Fruit fly (Drosophila melanogaster) whole organism, embryonic: ENCODE results near the gene frm.
A peak's percentile ranks its signal among the peaks of the same experiment; 100 is the strongest.

Experiments
- Blimp-1 ChIP-seq: fragments of 200-800 bp; sonication (Bioruptor generic); optimal IDR thresholded peaks from 3 replicates; lab custom pipeline; 2018; ENCODE audit warnings: missing biosample characterization, missing genetic modification characterization, mild to moderate bottlenecking, moderate library complexity, missing genetic modification reagents
- Bteb2 ChIP-seq: fragments of 200-800 bp; sonication (Bioruptor generic); optimal IDR thresholded peaks from 2 replicates; lab custom pipeline; 2016; ENCODE audit warnings: missing biosample characterization, missing genetic modification characterization
- CG10267 ChIP-seq: fragments of 200-800 bp; sonication (Bioruptor generic); optimal IDR thresholded peaks from 2 replicates; lab custom pipeline; 2018; ENCODE audit warnings: missing biosample characterization, mild to moderate bottlenecking, missing genetic modification characterization, moderate library complexity
- CG11398 ChIP-seq: fragments of 200-800 bp; sonication (Bioruptor generic); optimal IDR thresholded peaks from 2 replicates; lab custom pipeline; 2016; ENCODE audit warnings: missing biosample characterization, missing genetic modification characterization
- CG13894 ChIP-seq: fragments of 200-800 bp; sonication (Bioruptor generic); optimal IDR thresholded peaks from 3 replicates; lab custom pipeline; 2018; ENCODE audit warnings: missing biosample characterization, mild to moderate bottlenecking, missing genetic modification characterization, moderate library complexity
- CG14050 ChIP-seq: fragments of 200-800 bp; sonication (Bioruptor generic); IDR thresholded peaks from 3 replicates; pipeline ENCODE4 v1.3.6; 2022; ENCODE audit warnings: missing biosample characterization, missing genetic modification characterization
- CG15269 ChIP-seq: fragments of 200-800 bp; sonication (Bioruptor generic); optimal IDR thresholded peaks from 2 replicates; lab custom pipeline; 2018; ENCODE audit warnings: missing biosample characterization, mild to moderate bottlenecking, missing genetic modification characterization, moderate library complexity
- CG17612 ChIP-seq: fragments of 200-800 bp; sonication (Bioruptor generic); IDR thresholded peaks from 2 replicates; pipeline ENCODE4 v1.3.6; 2022; ENCODE audit warnings: missing biosample characterization, missing genetic modification characterization
- CG18599 ChIP-seq: fragments of 200-800 bp; sonication (Bioruptor generic); optimal IDR thresholded peaks from 3 replicates; lab custom pipeline; 2017; ENCODE audit warnings: missing biosample characterization, missing genetic modification characterization, mild to moderate bottlenecking, moderate library complexity, missing genetic modification reagents
- CG2875 ChIP-seq: fragments of 200-800 bp; sonication (Bioruptor generic); optimal IDR thresholded peaks from 2 replicates; lab custom pipeline; 2017; ENCODE audit warnings: missing biosample characterization, mild to moderate bottlenecking, missing genetic modification characterization, missing genetic modification reagents
- CG32532 ChIP-seq: fragments of 200-800 bp; sonication (Bioruptor generic); IDR thresholded peaks from 2 replicates; pipeline ENCODE4 v1.3.6; 2022; ENCODE audit warnings: missing biosample characterization, missing genetic modification characterization
- CG4617 ChIP-seq: fragments of 200-800 bp; sonication (Bioruptor generic); optimal IDR thresholded peaks from 3 replicates; lab custom pipeline; 2016; ENCODE audit warnings: missing biosample characterization, missing genetic modification characterization, borderline replicate concordance
- CG5953 ChIP-seq: fragments of 200-800 bp; sonication (Bioruptor generic); IDR thresholded peaks from 2 replicates; pipeline ENCODE4 v1.3.6; 2022; ENCODE audit warnings: missing biosample characterization, missing genetic modification characterization
- CG6654 ChIP-seq: fragments of 200-800 bp; sonication (Bioruptor generic); optimal IDR thresholded peaks from 2 replicates; lab custom pipeline; 2017; ENCODE audit warnings: missing biosample characterization, mild to moderate bottlenecking, missing genetic modification characterization
- CG7987 ChIP-seq: fragments of 200-800 bp; sonication (Bioruptor generic); optimal IDR thresholded peaks from 2 replicates; lab custom pipeline; 2018; ENCODE audit warnings: missing biosample characterization, mild to moderate bottlenecking, missing genetic modification characterization, moderate library complexity
- CG9215 ChIP-seq: fragments of 200-800 bp; sonication (Bioruptor generic); IDR thresholded peaks from 2 replicates; pipeline ENCODE4 v1.3.6; 2022; ENCODE audit warnings: missing biosample characterization, missing genetic modification characterization
- CkIIα-i1 ChIP-seq: fragments of 200-800 bp; sonication (Bioruptor generic); IDR thresholded peaks from 2 replicates; pipeline ENCODE4 v1.3.6; 2022; ENCODE audit warnings: missing biosample characterization, missing genetic modification characterization
- Fer1 ChIP-seq: fragments of 200-800 bp; sonication (Bioruptor generic); optimal IDR thresholded peaks from 2 replicates; lab custom pipeline; 2017; ENCODE audit warnings: missing biosample characterization, mild to moderate bottlenecking, missing genetic modification characterization
- Hsf ChIP-seq: fragments of 200-800 bp; sonication (Bioruptor generic); optimal IDR thresholded peaks from 3 replicates; lab custom pipeline; 2016; ENCODE audit warnings: missing biosample characterization, missing genetic modification characterization
- Lpt ChIP-seq: fragments of >200 bp; optimal IDR thresholded peaks from 2 replicates; lab custom pipeline; 2018; ENCODE audit warnings: missing biosample characterization, missing genetic modification characterization
- MBD-R2 ChIP-seq: fragments of 200-800 bp; sonication (Bioruptor generic); IDR thresholded peaks from 2 replicates; pipeline ENCODE4 v1.3.6; 2022; ENCODE audit warnings: missing biosample characterization, missing genetic modification characterization
- Mad ChIP-seq: fragments of 200-800 bp; sonication (Bioruptor generic); optimal IDR thresholded peaks from 2 replicates; lab custom pipeline; 2016; ENCODE audit warnings: missing biosample characterization, missing genetic modification characterization
- Med ChIP-seq: fragments of 200-800 bp; sonication (Bioruptor generic); peaks from one replicate; lab custom pipeline; 2016; ENCODE audit warnings: missing biosample characterization, missing genetic modification characterization, mild to moderate bottlenecking, inconsistent platforms, moderate library complexity
- Neu2 ChIP-seq: fragments of 200-800 bp; sonication (Bioruptor generic); optimal IDR thresholded peaks from 3 replicates; lab custom pipeline; 2016; ENCODE audit warnings: missing biosample characterization, missing genetic modification characterization, borderline replicate concordance
- Nf-YB ChIP-seq: fragments of 200-800 bp; sonication (Bioruptor generic); optimal IDR thresholded peaks from 3 replicates; lab custom pipeline; 2019; ENCODE audit warnings: missing biosample characterization, mild to moderate bottlenecking, missing genetic modification characterization, moderate library complexity
- Oli ChIP-seq: fragments of 200-800 bp; sonication (Bioruptor generic); optimal IDR thresholded peaks from 2 replicates; lab custom pipeline; 2018; ENCODE audit warnings: missing biosample characterization, mild to moderate bottlenecking, missing genetic modification characterization, moderate library complexity
- Pdp1 ChIP-seq, 2 experiments: fragments of 200-800 bp; sonication (Bioruptor generic); optimal IDR thresholded peaks; 3 replicates each; lab custom pipeline; 2016; ENCODE audit warnings: missing biosample characterization in 2 of 2, missing genetic modification characterization in 2 of 2, mild to moderate bottlenecking in 1 of 2, moderate library complexity in 1 of 2
- Six4 ChIP-seq: fragments of 200-800 bp; sonication (Bioruptor generic); optimal IDR thresholded peaks from 2 replicates; lab custom pipeline; 2016; ENCODE audit warnings: missing biosample characterization, missing genetic modification characterization
- Usf ChIP-seq: fragments of 200-800 bp; sonication (Bioruptor generic); optimal IDR thresholded peaks from 2 replicates; lab custom pipeline; 2017; ENCODE audit warnings: missing genotype, missing biosample characterization, missing genetic modification characterization
- abd-A ChIP-seq: fragments of 200-800 bp; sonication (Bioruptor generic); optimal IDR thresholded peaks from 3 replicates; lab custom pipeline; 2019; ENCODE audit warnings: missing biosample characterization, mild to moderate bottlenecking, missing genetic modification characterization, moderate library complexity
- ara ChIP-seq: fragments of 200-800 bp; sonication (Bioruptor generic); IDR thresholded peaks from 2 replicates; pipeline ENCODE4 v1.3.6; 2022; ENCODE audit warnings: missing biosample characterization, missing genetic modification characterization
- cas ChIP-seq: fragments of 200-800 bp; sonication (Bioruptor generic); IDR thresholded peaks from 2 replicates; pipeline ENCODE4 v1.3.6; 2022; ENCODE audit warnings: missing biosample characterization, missing genetic modification characterization
- chinmo ChIP-seq: fragments of 200-800 bp; sonication (Bioruptor generic); IDR thresholded peaks from 4 replicates; pipeline ENCODE4 v1.3.6; 2022; ENCODE audit warnings: missing biosample characterization, missing genetic modification characterization; ENCODE audit not compliant: partially characterized antibody
- croc ChIP-seq: fragments of 200-800 bp; sonication (Bioruptor generic); conservative IDR thresholded peaks from 3 replicates; pipeline ENCODE4 v1.3.6; 2022; ENCODE audit warnings: missing biosample characterization, missing genetic modification characterization
- crp ChIP-seq, 2 experiments: fragments of 200-800 bp; sonication (Bioruptor generic); optimal IDR thresholded peaks; 2 replicates in 1 of 2; 3 replicates in 1 of 2; lab custom pipeline; 2017; ENCODE audit warnings: missing biosample characterization in 2 of 2, missing genetic modification characterization in 2 of 2, mild to moderate bottlenecking in 1 of 2, moderate library complexity in 1 of 2
- danr ChIP-seq: fragments of 200-800 bp; sonication (Bioruptor generic); IDR thresholded peaks from 2 replicates; pipeline ENCODE4 v1.3.6; 2022; ENCODE audit warnings: missing biosample characterization, missing genetic modification characterization
- mam ChIP-seq: fragments of 200-800 bp; sonication (Bioruptor generic); optimal IDR thresholded peaks from 3 replicates; lab custom pipeline; 2016; ENCODE audit warnings: missing biosample characterization, missing genetic modification characterization
- mld ChIP-seq: fragments of 200-800 bp; sonication (Bioruptor generic); IDR thresholded peaks from 3 replicates; pipeline ENCODE4 v1.3.6; 2022; ENCODE audit warnings: missing biosample characterization, missing genetic modification characterization; ENCODE audit not compliant: partially characterized antibody
- org-1 ChIP-seq: fragments of 200-800 bp; sonication (Bioruptor generic); optimal IDR thresholded peaks from 2 replicates; lab custom pipeline; 2017; ENCODE audit warnings: missing biosample characterization, missing genetic modification characterization
- prd ChIP-seq, 3 experiments: fragments of >200 bp in 2 of 3; fragments of 200-800 bp in 1 of 3; sonication (Bioruptor generic) in 1 of 3; optimal IDR thresholded peaks in 2 of 3; IDR thresholded peaks in 1 of 3; 2 replicates in 2 of 3; 3 replicates in 1 of 3; pipeline versions ENCODE4 v1.3.6 to Lab custom; 2017 to 2022; ENCODE audit warnings: missing biosample characterization in 1 of 3, missing genetic modification characterization in 1 of 3
- pzg ChIP-seq: fragments of 200-800 bp; sonication (Bioruptor generic); optimal IDR thresholded peaks from 3 replicates; lab custom pipeline; 2018; ENCODE audit warnings: missing biosample characterization, mild to moderate bottlenecking, missing genetic modification characterization, moderate library complexity
- scrt ChIP-seq: fragments of 200-800 bp; sonication (Bioruptor generic); optimal IDR thresholded peaks from 2 replicates; lab custom pipeline; 2018; ENCODE audit warnings: missing biosample characterization, mild to moderate bottlenecking, missing genetic modification characterization, moderate library complexity
- slbo ChIP-seq: fragments of 200-800 bp; sonication (Bioruptor generic); IDR thresholded peaks from 2 replicates; pipeline ENCODE4 v1.3.6; 2022; ENCODE audit warnings: missing biosample characterization, missing genetic modification characterization
- slp2 ChIP-seq: fragments of 200-800 bp; sonication (Bioruptor generic); optimal IDR thresholded peaks from 2 replicates; lab custom pipeline; 2016; ENCODE audit warnings: missing biosample characterization, missing genetic modification characterization
- tap ChIP-seq: fragments of 200-800 bp; optimal IDR thresholded peaks from 3 replicates; lab custom pipeline; 2019; ENCODE audit warnings: missing biosample characterization, mild to moderate bottlenecking, missing genetic modification characterization, moderate library complexity
- tna ChIP-seq: fragments of 200-800 bp; sonication (Bioruptor generic); IDR thresholded peaks from 2 replicates; pipeline ENCODE4 v1.3.6; 2022; ENCODE audit warnings: missing biosample characterization, missing genetic modification characterization; ENCODE audit not compliant: partially characterized antibody
- z ChIP-seq: fragments of 200-800 bp; sonication (Bioruptor generic); IDR thresholded peaks from 3 replicates; pipeline ENCODE4 v1.3.6; 2022; ENCODE audit warnings: missing biosample characterization, missing genetic modification characterization

Gene frm

DNA sequence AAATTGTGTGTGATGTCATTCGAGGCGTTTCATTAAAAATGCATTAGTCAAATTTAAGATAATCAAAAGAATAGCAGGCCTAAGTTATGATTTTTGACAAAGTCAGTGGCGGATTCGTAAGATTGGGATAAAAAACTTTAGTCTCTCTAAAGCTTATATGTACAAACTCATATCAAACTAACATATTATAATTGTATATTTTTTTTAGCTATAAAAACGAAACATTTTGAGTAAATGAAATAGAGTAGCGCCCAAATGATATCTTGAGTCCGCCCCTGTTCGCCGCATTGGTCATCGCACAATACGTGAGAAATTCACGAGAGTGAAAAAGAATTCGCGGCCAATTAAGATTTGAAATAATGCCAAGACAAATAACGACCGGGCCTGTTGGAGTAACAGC lies 3.4 kb upstream of the frm start (continued):
- peak in 1 of 2 experiments; percentile 3 for TF ChIP-seq Pdp1 (GFP tag; optimal IDR thresholded peaks at IDR 0.05; lab: Kevin White, UChicago)
- TF ChIP-seq Hsf (GFP tag; lab: Kevin White, UChicago), result peak; percentile 14
- peak; percentile 47 for TF ChIP-seq Oli (tag; lab: Kevin White, UChicago)
- peak; percentile 70 for TF ChIP-seq CG32532
- no peak for TF ChIP-seq Lpt (GFP tag; lab: Kevin White, UChicago)
- TF ChIP-seq CG2875, result no peak
- no peak for TF ChIP-seq slp2 (GFP tag; lab: Kevin White, UChicago)
- peak; percentile 31 for TF ChIP-seq CG10267 (tag; lab: Kevin White, UChicago)
- no peak for TF ChIP-seq CG11398 (GFP tag; lab: Kevin White, UChicago)
- no peak for TF ChIP-seq CG18599 (GFP tag; lab: Kevin White, UChicago)
- TF ChIP-seq prd (optimal IDR thresholded peaks at IDR 0.05; lab: Kevin White, UChicago), result no peak
- peak; percentile 77 for TF ChIP-seq prd (GFP tag; IDR thresholded peaks at IDR 0.05; lab: Robert Waterston, UW)
- TF ChIP-seq scrt, result no peak
- TF ChIP-seq Bteb2 (GFP tag; lab: Kevin White, UChicago), result no peak
- peak; percentile 24; the same call in 1 of the 2 replicates for TF ChIP-seq CG17612 (GFP tag; lab: Robert Waterston, UW)
- TF ChIP-seq mam (GFP tag; lab: Kevin White, UChicago), result peak; percentile 33
- 0 out of 2 replicates have a peak, but pooled peaks have one; percentile 8 for TF ChIP-seq danr (GFP tag; lab: Robert Waterston, UW)
- TF ChIP-seq MBD-R2 (GFP tag; lab: Robert Waterston, UW), result peak; percentile 50; the same call in 1 of the 2 replicates
- TF ChIP-seq Mad (GFP tag; lab: Kevin White, UChicago), result no peak
- TF ChIP-seq Neu2 (GFP tag; lab: Kevin White, UChicago), result no peak
- no peak for TF ChIP-seq Usf (GFP tag; lab: Kevin White, UChicago)
- TF ChIP-seq crp (GFP tag; optimal IDR thresholded peaks at IDR 0.05; lab: Kevin White, UChicago), result no peak
- TF ChIP-seq z (GFP tag; lab: Robert Waterston, UW), result no peak
- TF ChIP-seq CkIIα-i1 (GFP tag; lab: Robert Waterston, UW), result no peak
- TF ChIP-seq tap (tag; lab: Kevin White, UChicago), result peak; percentile 31
- TF ChIP-seq Six4 (GFP tag; lab: Kevin White, UChicago), result no peak
- TF ChIP-seq Fer1, result peak; percentile 37
- no peak for TF ChIP-seq CG5953 (GFP tag; lab: Robert Waterston, UW)
- TF ChIP-seq pzg, result no peak
- no peak for TF ChIP-seq tna (GFP tag; lab: Robert Waterston, UW)
- TF ChIP-seq cas (GFP tag; lab: Robert Waterston, UW), result peak; percentile 59; the same call in 1 of the 2 replicates

DNA sequence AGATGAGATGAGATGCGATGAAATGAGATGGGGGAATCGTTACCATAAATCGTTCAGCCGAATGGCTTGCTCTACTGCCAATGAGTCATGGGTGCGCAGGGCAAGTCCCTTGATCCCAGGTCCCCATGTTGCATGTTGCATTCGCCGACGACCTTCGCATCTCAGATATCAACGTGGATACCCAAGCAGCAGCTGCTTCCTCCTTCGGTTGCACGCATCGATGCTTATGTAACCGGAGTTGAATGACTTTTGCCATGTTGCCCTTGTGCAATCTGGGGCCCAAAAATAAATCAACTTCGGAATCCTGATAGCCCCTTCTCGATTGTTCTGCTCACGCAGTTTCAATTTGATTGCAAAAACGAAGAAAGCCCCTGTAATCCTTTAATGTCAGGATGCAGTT lies 2.8 kb upstream of the frm start:
- TF ChIP-seq Pdp1 (GFP tag; optimal IDR thresholded peaks at IDR 0.05; lab: Kevin White, UChicago) (peak in 1 of 2 experiments; percentile 47), CG4617 (GFP tag; lab: Kevin White, UChicago) (no peak)

DNA sequence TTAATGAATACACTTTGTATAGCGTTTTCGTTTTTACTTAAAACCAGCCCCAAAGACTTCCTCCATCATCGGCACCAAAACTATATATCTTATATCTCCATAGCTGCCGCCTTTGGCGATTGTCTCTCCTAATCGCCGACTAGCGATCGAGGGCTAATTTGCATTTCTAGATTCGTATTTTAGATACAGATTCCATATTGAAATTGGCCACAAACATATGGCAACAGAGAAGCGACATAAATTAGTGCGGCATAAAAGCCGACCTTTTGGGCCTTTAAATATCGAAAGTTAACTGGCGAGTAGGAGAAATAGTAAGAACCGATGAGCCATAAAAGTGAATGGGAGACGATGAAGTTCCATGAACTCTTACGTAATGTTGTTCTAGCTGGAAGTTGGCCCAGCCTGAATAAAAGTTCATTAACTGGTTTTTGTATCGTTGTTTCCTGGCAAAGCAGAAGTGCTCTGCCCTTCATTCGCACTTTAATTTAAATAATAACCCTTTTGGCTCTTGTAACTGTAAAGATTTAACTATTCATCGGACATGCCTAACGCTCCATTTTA lies 2.4 kb downstream of the frm start:
- TF ChIP-seq slbo (GFP tag; lab: Robert Waterston, UW) (no peak), CG13894 (tag; lab: Kevin White, UChicago) (peak; percentile 91), org-1 (GFP tag; lab: Kevin White, UChicago) (no peak), Med (GFP tag; lab: Kevin White, UChicago) (peak; percentile 30), croc (GFP tag; lab: Robert Waterston, UW) (no peak), CG9215 (no peak), Nf-YB (GFP tag; lab: Kevin White, UChicago) (no peak), ara (GFP tag; lab: Robert Waterston, UW) (no peak), chinmo (GFP tag; lab: Robert Waterston, UW) (0 out of 4 replicates have a peak, but pooled peaks have one; percentile 22), CG14050 (GFP tag; lab: Robert Waterston, UW) (no peak), CG15269 (tag; lab: Kevin White, UChicago) (peak; percentile 31), CG7987 (GFP tag; lab: Kevin White, UChicago) (no peak), abd-A (tag; lab: Kevin White, UChicago) (peak; percentile 50), Blimp-1 (GFP tag; lab: Kevin White, UChicago) (peak; percentile 93), CG6654 (GFP tag; lab: Kevin White, UChicago) (no peak), mld (GFP tag; lab: Robert Waterston, UW) (no peak)
